Worm (Caenorhabditis elegans): Measurements from ENCODE around the gene R186.3.

DNA sequence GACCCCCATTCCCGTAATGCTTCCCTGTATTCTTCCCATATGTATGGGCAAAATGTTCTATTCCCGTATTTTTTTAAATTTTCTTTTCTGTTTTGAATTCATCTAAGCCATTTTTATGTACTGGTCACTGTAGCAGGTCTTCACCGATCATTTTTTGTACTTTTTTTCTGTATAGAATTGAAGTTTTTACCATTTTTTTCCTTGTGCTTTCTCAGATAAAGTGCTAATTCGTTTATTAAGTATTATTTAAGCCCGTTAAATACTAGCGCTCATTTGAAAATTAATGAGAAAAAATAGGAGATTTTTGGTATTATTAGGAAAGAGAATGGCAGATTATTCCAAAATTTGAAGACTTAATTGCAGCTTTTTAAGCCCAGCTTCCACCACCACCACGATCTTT lies 39.7 kb upstream of the R186.3 start:
- TF ChIP-seq gei-17 (GFP tag; optimal IDR thresholded peaks at IDR 0.05): no peak
- TF ChIP-seq ama-1 (optimal IDR thresholded peaks at IDR 0.05): no peak
- peak in 1 of 2 experiments; percentile 61 for TF ChIP-seq ama-1 (GFP tag; optimal IDR thresholded peaks at IDR 0.05)
- no peak for TF ChIP-seq unc-62 (GFP tag; optimal IDR thresholded peaks at IDR 0.05)
- TF ChIP-seq madf-3 (GFP tag; IDR thresholded peaks at IDR 0.05): 0 out of 2 replicates have a peak, but pooled peaks have one; percentile 2
- no peak for TF ChIP-seq bed-1 (GFP tag; IDR thresholded peaks at IDR 0.05)
- TF ChIP-seq nhr-120 (GFP tag; IDR thresholded peaks at IDR 0.05): no peak
- no peak for TF ChIP-seq him-1 (tag; optimal IDR thresholded peaks at IDR 0.05)
- TF ChIP-seq snpc-4 (GFP tag; optimal IDR thresholded peaks at IDR 0.05): no peak
- peak in 2 of 4 experiments; percentile 2 to 24 for TF ChIP-seq snpc-4 (tag; optimal IDR thresholded peaks at IDR 0.05)
- TF ChIP-seq tbx-9 (tag; optimal IDR thresholded peaks at IDR 0.05; ENCODE audit: borderline replicate concordance): no peak
- no peak for TF ChIP-seq nhr-80 (tag; optimal IDR thresholded peaks at IDR 0.05)
- TF ChIP-seq F22D6.2 (tag; optimal IDR thresholded peaks at IDR 0.05): no peak
- TF ChIP-seq B0019.2 (GFP tag; conservative IDR thresholded peaks at IDR 0.05): no peak

All from whole organism, young adult.